Worm (Caenorhabditis elegans): ENCODE data around the gene cdh-4.

The cdh-4 gene

DNA sequence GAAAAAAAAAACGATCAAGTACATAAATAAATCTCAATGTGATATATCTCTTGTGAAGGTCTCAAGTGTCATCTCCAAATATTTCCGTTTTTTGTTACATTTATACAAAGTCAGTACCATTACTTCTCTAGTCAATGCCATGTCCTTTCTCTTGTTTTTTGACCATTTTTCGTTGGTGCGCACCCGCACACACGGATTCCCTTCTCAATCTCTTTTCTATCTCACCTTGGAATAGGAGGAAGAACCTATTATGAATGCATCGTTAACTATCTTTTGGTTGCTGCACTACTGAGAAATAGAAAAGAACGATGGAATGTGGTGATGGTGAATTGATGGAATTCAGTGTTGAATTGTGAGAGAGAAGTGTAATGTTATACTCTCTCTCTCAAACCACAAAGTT lies 2.4 kb upstream of the cdh-4 start:
- TF ChIP-seq snu-23 (GFP tag; optimal IDR thresholded peaks at IDR 0.05) = peak; percentile 25
- TF ChIP-seq nhr-12 (tag; optimal IDR thresholded peaks at IDR 0.05) = no peak
- TF ChIP-seq nhr-85 (tag) = peak; percentile 77
- no peak for TF ChIP-seq unc-62 (GFP tag; optimal IDR thresholded peaks at IDR 0.05)
- TF ChIP-seq efl-1 (optimal IDR thresholded peaks at IDR 0.05) = no peak
- TF ChIP-seq efl-1 (GFP tag; optimal IDR thresholded peaks at IDR 0.05 in 1 of 2) = peak in 1 of 2 experiments; percentile 30
- TF ChIP-seq lin-14 (GFP tag; optimal IDR thresholded peaks at IDR 0.05) = peak; percentile 59
- peak; percentile 55 for TF ChIP-seq blmp-1 (tag; optimal IDR thresholded peaks at IDR 0.05)

DNA sequence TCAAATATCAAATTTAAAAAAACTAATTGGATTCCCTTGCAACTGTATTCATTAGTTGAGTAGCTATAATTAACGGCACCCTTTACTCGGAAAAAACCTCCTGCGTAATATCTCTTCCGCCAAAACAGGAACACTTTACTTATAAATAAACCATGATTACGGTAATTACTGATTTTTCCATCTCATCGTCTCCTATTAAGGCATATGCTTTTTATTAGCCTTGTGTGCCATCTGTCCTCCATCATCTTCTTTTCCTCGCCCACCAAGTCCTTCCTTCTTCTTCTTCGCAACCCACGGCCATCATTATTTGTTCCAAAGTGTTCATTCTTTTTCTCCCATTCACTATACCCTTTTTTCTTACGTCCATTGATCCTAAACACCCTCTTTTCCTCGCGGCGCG lies 747 bp upstream of the cdh-4 start:
- no peak for TF ChIP-seq tlp-1 (tag; optimal IDR thresholded peaks at IDR 0.05)
- TF ChIP-seq fkh-4 (tag; optimal IDR thresholded peaks at IDR 0.05; ENCODE audit: borderline replicate concordance) = peak; percentile 75
- TF ChIP-seq dsc-1 (tag; optimal IDR thresholded peaks at IDR 0.05) = peak; percentile 95

- TF ChIP-seq aha-1 (tag; optimal IDR thresholded peaks at IDR 0.05) (no peak), blmp-1 (tag; optimal IDR thresholded peaks at IDR 0.05) (no peak), irx-1 (tag; optimal IDR thresholded peaks at IDR 0.05) (no peak), lin-15B (tag; optimal IDR thresholded peaks at IDR 0.05) (no peak), nhr-90 (tag; optimal IDR thresholded peaks at IDR 0.05; ENCODE audit: poor library complexity) (no peak), lin-14 (GFP tag; optimal IDR thresholded peaks at IDR 0.05) (peak; percentile 27), tlp-1 (tag; optimal IDR thresholded peaks at IDR 0.05) (no peak), nhr-19 (GFP tag; conservative IDR thresholded peaks at IDR 0.05) (no peak)
Observed at ce11 chrIII:4523411-4523810, 3.3 kb downstream of the cdh-4 start.

DNA sequence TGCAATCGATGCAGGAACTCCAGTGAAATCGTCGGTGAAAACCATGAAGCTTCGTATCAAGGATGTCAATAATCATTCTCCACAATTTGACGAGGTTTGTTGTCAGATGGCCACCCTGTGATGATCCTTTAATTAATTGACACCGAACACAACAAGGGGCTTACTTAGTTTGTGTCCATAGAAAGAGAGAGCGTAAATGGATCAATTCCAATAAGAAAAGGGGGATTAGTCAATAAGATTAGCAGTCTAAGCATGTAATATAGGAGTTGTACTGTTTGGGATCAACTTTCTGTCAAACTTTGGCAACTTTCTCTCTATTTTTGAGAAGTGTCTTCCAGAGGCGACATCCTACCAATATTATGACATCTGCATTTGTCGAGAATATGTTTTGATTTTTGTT lies 3.9 kb downstream of the cdh-4 start:
- no peak for TF ChIP-seq nhr-20 (tag; optimal IDR thresholded peaks at IDR 0.05)
- TF ChIP-seq ceh-63 (GFP tag; optimal IDR thresholded peaks at IDR 0.05) = no peak
- TF ChIP-seq lin-35 (GFP tag; optimal IDR thresholded peaks at IDR 0.05) = no peak
- TF ChIP-seq nhr-11 (tag; optimal IDR thresholded peaks at IDR 0.05) = no peak
- no peak for TF ChIP-seq mab-9 (GFP tag; IDR thresholded peaks at IDR 0.05)
- no peak for TF ChIP-seq nhr-84 (tag; optimal IDR thresholded peaks at IDR 0.05)
- no peak for TF ChIP-seq nhr-90 (tag; optimal IDR thresholded peaks at IDR 0.05; ENCODE audit: poor library complexity)
- TF ChIP-seq unc-62 (GFP tag; optimal IDR thresholded peaks at IDR 0.05) = no peak
- TF ChIP-seq ceh-90 (tag; optimal IDR thresholded peaks at IDR 0.05) = no peak
- TF ChIP-seq jun-1 (tag; optimal IDR thresholded peaks at IDR 0.05) = no peak
- no peak for TF ChIP-seq lin-39 (tag; optimal IDR thresholded peaks at IDR 0.05)
- TF ChIP-seq skn-1 (tag; optimal IDR thresholded peaks at IDR 0.05) = no peak
- TF ChIP-seq sox-4 (tag; optimal IDR thresholded peaks at IDR 0.05) = no peak

DNA sequence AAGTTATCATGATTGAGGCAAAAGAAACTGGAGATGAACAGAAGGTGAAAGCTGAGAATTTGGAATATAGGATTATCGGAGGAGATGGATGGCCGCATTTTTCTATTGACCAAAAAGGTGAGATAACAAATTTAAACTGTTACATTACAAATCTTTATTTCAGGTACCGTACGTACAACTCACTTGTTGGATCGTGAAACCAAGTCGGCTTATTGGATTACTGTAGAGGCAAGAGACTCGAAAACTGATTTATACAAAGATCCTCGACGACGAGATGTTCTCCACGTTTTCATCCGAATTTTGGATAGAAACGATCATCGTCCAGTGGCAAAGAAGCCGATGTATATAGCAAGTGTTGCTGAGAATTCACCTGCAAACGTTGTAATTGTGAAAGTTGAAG lies 5.8 kb downstream of the cdh-4 start:
- TF ChIP-seq grh-1 (GFP tag; IDR thresholded peaks at IDR 0.05) (no peak), ces-1 (GFP tag; optimal IDR thresholded peaks at IDR 0.05) (no peak), nhr-12 (tag; optimal IDR thresholded peaks at IDR 0.05) (no peak), skn-1 (tag; optimal IDR thresholded peaks at IDR 0.05) (no peak), unc-98 (GFP tag; IDR thresholded peaks at IDR 0.05) (no peak), elt-3 (tag; optimal IDR thresholded peaks at IDR 0.05) (no peak), egl-13 (tag; optimal IDR thresholded peaks at IDR 0.05) (no peak), C34B4.2 (tag; optimal IDR thresholded peaks at IDR 0.05) (no peak)

DNA sequence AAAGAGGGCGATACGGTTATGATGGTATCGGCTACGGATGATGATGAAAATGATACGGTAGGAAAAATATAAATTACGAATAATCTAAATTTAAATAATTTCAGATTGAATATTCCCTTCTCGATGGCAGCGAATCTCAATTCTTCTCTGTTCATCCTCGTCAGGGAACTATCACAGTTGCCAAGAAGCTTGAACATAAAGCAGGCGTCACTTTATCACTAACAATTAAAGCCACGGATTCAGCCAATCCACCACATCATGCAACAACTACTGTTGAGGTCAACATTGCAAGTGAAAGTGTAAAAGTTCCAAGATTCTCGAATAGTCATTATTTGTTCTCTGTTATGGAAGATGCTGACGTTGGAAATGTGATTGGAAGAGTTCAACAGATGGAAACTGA lies 10.8 kb downstream of the cdh-4 start:
- no peak for TF ChIP-seq sox-4 (tag; optimal IDR thresholded peaks at IDR 0.05)
- no peak for TF ChIP-seq C34B4.2 (tag; optimal IDR thresholded peaks at IDR 0.05)
- TF ChIP-seq nhr-85 (tag) = peak; percentile 46
- TF ChIP-seq skn-1 (tag; optimal IDR thresholded peaks at IDR 0.05) = no peak
- TF ChIP-seq sup-37 (GFP tag; optimal IDR thresholded peaks at IDR 0.05) = no peak
- TF ChIP-seq efl-1 (optimal IDR thresholded peaks at IDR 0.05) = no peak
- TF ChIP-seq efl-1 (GFP tag; optimal IDR thresholded peaks at IDR 0.05 in 1 of 2) = peak in 1 of 2 experiments; percentile 34
